Fruit fly (Drosophila melanogaster) whole organism, pupa: ENCODE measurements around the gene CG33229.

Source experiments
- CG10348 ChIP-seq: fragments of 200-800 bp; sonication (Bioruptor generic); IDR thresholded peaks from 2 replicates; pipeline ENCODE4 v1.3.6; 2022; ENCODE audit warnings: missing biosample characterization, missing genetic modification characterization
- CG12605 ChIP-seq: fragments of 200-800 bp; sonication (Bioruptor generic); IDR thresholded peaks from 2 replicates; pipeline ENCODE4 v1.3.6; 2022; ENCODE audit warnings: missing biosample characterization, missing genetic modification characterization
- CG13204 ChIP-seq: fragments of 200-800 bp; sonication (Bioruptor generic); optimal IDR thresholded peaks from 2 replicates; lab custom pipeline; 2018; ENCODE audit warnings: missing biosample characterization, mild to moderate bottlenecking, missing genetic modification characterization, moderate library complexity
- CG14655 ChIP-seq: fragments of 200-800 bp; sonication (Bioruptor generic); optimal IDR thresholded peaks from 3 replicates; lab custom pipeline; 2017; ENCODE audit warnings: mild to moderate bottlenecking, missing biosample characterization, missing genetic modification reagents, missing genetic modification characterization
- CG15710 ChIP-seq: fragments of 200-800 bp; sonication (Bioruptor generic); optimal IDR thresholded peaks from 2 replicates; lab custom pipeline; 2018; ENCODE audit warnings: missing biosample characterization, mild to moderate bottlenecking, missing genetic modification characterization, moderate library complexity
- CG17806 ChIP-seq: fragments of 200-800 bp; sonication (Bioruptor generic); optimal IDR thresholded peaks from 2 replicates; lab custom pipeline; 2018; ENCODE audit warnings: missing biosample characterization, mild to moderate bottlenecking, missing genetic modification characterization, moderate library complexity
- CG32121 ChIP-seq: fragments of 200-800 bp; sonication (Bioruptor generic); IDR thresholded peaks from 2 replicates; pipeline ENCODE4 v1.3.6; 2022; ENCODE audit warnings: missing biosample characterization, missing genetic modification characterization
- CG34367 ChIP-seq: fragments of 200-800 bp; sonication (Bioruptor generic); optimal IDR thresholded peaks from 2 replicates; lab custom pipeline; 2018; ENCODE audit warnings: missing biosample characterization, mild to moderate bottlenecking, missing genetic modification characterization
- CG4496 ChIP-seq: fragments of 200-800 bp; sonication (Bioruptor generic); IDR thresholded peaks from 3 replicates; pipeline ENCODE4 v1.3.6; 2022; ENCODE audit warnings: missing biosample characterization, missing genetic modification characterization
- CG8159 ChIP-seq: fragments of 200-800 bp; sonication (Bioruptor generic); optimal IDR thresholded peaks from 3 replicates; lab custom pipeline; 2018; ENCODE audit warnings: missing biosample characterization, mild to moderate bottlenecking, missing genetic modification characterization, moderate library complexity
- CG8301 ChIP-seq: fragments of 200-800 bp; sonication (Bioruptor generic); optimal IDR thresholded peaks from 2 replicates; lab custom pipeline; 2018; ENCODE audit warnings: missing biosample characterization, mild to moderate bottlenecking, missing genetic modification characterization
- CG9948 ChIP-seq: fragments of 200-800 bp; sonication (Bioruptor generic); optimal IDR thresholded peaks from 2 replicates; lab custom pipeline; 2018; ENCODE audit warnings: missing biosample characterization, mild to moderate bottlenecking, missing genetic modification characterization, moderate library complexity
- D1 ChIP-seq: fragments of 200-800 bp; sonication (Bioruptor generic); optimal IDR thresholded peaks from 2 replicates; lab custom pipeline; 2018; ENCODE audit warnings: missing biosample characterization, mild to moderate bottlenecking, missing genetic modification characterization, moderate library complexity
- EcR ChIP-seq: fragments of 200-800 bp; sonication (Bioruptor generic); optimal IDR thresholded peaks from 3 replicates; lab custom pipeline; 2019; ENCODE audit warnings: missing biosample characterization, missing genetic modification characterization, mild to moderate bottlenecking, moderate library complexity, missing genetic modification reagents
- Ets98B ChIP-seq: fragments of 200-800 bp; sonication (Bioruptor generic); IDR thresholded peaks from 2 replicates; pipeline ENCODE4 v1.3.6; 2022; ENCODE audit warnings: missing biosample characterization, missing genetic modification characterization
- Pif1A ChIP-seq: fragments of 200-800 bp; sonication (Bioruptor generic); optimal IDR thresholded peaks from 3 replicates; lab custom pipeline; 2016; ENCODE audit warnings: missing biosample characterization, missing genetic modification characterization
- Pif1B ChIP-seq: fragments of 200-800 bp; sonication (Bioruptor generic); optimal IDR thresholded peaks from 3 replicates; lab custom pipeline; 2016; ENCODE audit warnings: missing biosample characterization, missing genetic modification characterization
- Snoo ChIP-seq: fragments of 200-800 bp; sonication (Bioruptor generic); optimal IDR thresholded peaks from 3 replicates; lab custom pipeline; 2017; ENCODE audit warnings: missing biosample characterization, mild to moderate bottlenecking, missing genetic modification characterization, inconsistent platforms
- fd96Ca ChIP-seq: fragments of 200-800 bp; sonication (Bioruptor generic); IDR thresholded peaks from 3 replicates; pipeline ENCODE4 v1.3.6; 2022; ENCODE audit warnings: missing biosample characterization, missing genetic modification characterization
- gl ChIP-seq: fragments of 200-800 bp; sonication (Bioruptor generic); optimal IDR thresholded peaks from 2 replicates; lab custom pipeline; 2018; ENCODE audit warnings: missing biosample characterization, mild to moderate bottlenecking, missing genetic modification characterization
- rn ChIP-seq: fragments of 200-800 bp; sonication (Bioruptor generic); IDR thresholded peaks from 2 replicates; pipeline ENCODE4 v1.3.6; 2022; ENCODE audit warnings: missing biosample characterization, missing genetic modification characterization

Gene CG33229

DNA sequence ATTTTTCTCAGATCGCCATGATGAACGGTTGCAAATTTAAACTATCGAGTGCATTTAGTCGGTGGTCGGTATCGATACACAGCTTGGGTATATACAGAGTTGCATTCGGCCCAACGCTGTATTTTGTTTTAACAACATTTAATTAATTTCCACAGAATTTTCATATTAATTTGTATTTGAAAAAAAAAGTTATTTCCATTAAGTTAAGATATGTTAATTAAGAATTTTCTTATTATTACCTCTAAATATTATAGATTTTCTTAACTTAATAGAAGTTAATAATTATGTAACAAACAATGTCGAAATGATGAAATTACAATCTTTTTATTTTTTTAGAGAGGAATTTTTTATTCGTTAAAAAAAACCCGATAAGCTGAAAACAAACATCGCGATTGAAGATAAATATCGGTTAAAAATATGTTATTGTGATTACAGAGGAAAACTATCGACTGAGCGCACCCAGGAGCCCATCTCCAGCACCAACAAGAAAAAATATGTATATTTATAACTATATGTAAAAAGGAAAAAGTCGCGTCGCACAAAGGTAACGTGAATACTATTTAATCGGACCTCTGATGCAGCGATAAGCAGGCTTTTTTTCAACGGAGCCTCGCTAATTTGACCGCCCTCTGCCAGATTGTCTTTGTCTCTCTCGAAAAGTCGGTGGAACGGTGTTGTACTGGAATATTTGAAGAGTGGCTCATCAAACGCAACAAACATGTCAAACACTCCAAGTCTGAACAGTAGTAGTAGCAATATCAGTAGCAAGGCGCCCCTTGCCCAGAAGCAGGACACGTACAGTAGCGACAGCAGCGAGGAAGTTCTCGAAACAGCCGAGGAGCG is 23.7 kb upstream of the CG33229 start, which contains the start of the genes rno and mri:
rno (minus strand) TSS at position 9 of the 843 bp plus-strand sequence.
mri (plus strand) TSS at position 421 of the 843 bp plus-strand sequence.
- TF ChIP-seq D1 (tag; lab: Kevin White, UChicago) = no peak
- TF ChIP-seq rn (GFP tag; lab: Robert Waterston, UW) = peak; percentile 58
- TF ChIP-seq CG14655 (GFP tag; lab: Kevin White, UChicago) = no peak
- peak; percentile 61 for TF ChIP-seq CG15710 (tag; lab: Kevin White, UChicago)
- TF ChIP-seq CG8301 (tag; lab: Kevin White, UChicago) = no peak
- no peak for TF ChIP-seq CG10348 (GFP tag; lab: Robert Waterston, UW)
- no peak for TF ChIP-seq EcR
- TF ChIP-seq Pif1B (GFP tag; lab: Kevin White, UChicago) = no peak
- peak; percentile 22 for TF ChIP-seq Snoo (tag; lab: Kevin White, UChicago)
- TF ChIP-seq Ets98B (GFP tag; lab: Robert Waterston, UW) = peak; percentile 36; the same call in 1 of the 2 replicates
- TF ChIP-seq CG9948 = peak; percentile 53
- peak; percentile 44 for TF ChIP-seq CG17806 (tag; lab: Kevin White, UChicago)
- no peak; the same call in 1 of the 3 replicates for TF ChIP-seq fd96Ca (GFP tag; lab: Robert Waterston, UW)
- peak; percentile 41 for TF ChIP-seq CG34367 (tag; lab: Kevin White, UChicago)
- TF ChIP-seq gl (tag; lab: Kevin White, UChicago) = no peak
- TF ChIP-seq CG12605 (GFP tag; lab: Robert Waterston, UW) = no peak
- peak; percentile 66 for TF ChIP-seq CG8159
- no peak for TF ChIP-seq CG13204 (GFP tag; lab: Kevin White, UChicago)
- TF ChIP-seq CG32121 = no peak
- no peak for TF ChIP-seq Pif1A (GFP tag; lab: Kevin White, UChicago)
- TF ChIP-seq CG4496 (GFP tag; lab: Robert Waterston, UW) = peak; percentile 64; the same call in 1 of the 3 replicates
- TF ChIP-seq, all 21 proteins: peak for 9

DNA sequence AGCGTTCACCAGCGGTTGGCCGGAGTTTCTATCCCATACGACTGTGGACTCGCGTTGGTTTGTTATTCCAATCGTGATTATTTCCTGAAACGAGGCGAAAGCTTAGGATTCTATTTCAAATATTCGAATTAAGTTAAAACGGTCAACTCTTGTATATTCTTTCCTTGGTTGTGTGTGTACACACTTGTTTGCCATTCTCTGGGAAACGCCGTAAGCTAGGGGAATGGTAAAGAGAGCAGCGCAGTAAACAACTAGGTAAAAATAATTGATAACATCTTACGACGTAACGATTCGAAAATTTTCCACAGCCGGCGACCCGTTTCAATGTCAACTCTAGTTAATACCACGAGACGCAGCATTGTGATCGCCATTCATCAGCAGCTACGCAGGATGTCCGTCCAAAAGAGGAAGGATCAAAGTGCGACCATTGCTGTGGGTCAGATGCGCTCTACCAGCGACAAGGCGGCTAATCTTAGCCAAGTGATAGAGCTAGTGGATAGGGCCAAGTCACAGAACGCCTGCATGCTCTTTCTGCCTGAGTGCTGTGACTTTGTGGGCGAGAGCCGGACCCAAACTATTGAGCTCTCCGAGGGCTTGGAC is 20.0 kb upstream of the CG33229 start, which contains the start of gene NitFhit:
NitFhit (plus strand) TSS at position 195 of the 600 bp plus-strand sequence.
- TF ChIP-seq CG8159 (no peak), fd96Ca (GFP tag; lab: Robert Waterston, UW) (no peak), Pif1A (GFP tag; lab: Kevin White, UChicago) (no peak), CG10348 (GFP tag; lab: Robert Waterston, UW) (no peak), CG32121 (no peak), Pif1B (GFP tag; lab: Kevin White, UChicago) (no peak), gl (tag; lab: Kevin White, UChicago) (peak; percentile 29)

DNA sequence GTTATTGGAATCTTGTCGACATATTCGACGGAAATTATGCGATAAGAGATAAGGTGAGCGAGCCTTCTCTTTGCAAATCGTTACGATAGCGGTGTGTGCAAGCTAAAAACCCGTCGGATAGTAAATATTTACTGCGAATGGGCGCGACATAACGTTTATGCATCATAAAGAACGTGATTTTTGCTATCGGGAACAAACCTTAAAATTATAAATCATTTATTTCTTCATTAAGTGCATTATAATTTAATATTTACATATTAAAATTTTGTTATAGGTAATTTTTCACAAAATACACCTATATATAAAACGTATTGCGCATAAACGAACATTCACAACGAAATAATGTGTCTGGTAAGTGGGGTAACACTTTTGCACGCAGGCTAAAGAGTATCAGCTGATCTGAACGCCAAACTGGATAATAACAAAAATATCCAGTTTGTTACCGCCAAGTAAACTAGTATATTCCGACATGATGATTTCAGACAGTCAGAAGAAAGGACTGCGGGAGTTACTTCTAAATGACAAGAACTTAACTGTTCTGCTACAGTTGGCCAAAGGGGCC is 17.8 kb upstream of the CG33229 start, which contains the start of the genes Gk1 and CG13876:
Gk1 (minus strand) TSS at position 122 of the 562 bp plus-strand sequence.
CG13876 (plus strand) TSS at position 412 of the 562 bp plus-strand sequence.
- peak; percentile 98 for TF ChIP-seq CG8159
- no peak for TF ChIP-seq Pif1B (GFP tag; lab: Kevin White, UChicago)
- TF ChIP-seq CG14655 (GFP tag; lab: Kevin White, UChicago) = no peak
- peak; percentile 96 for TF ChIP-seq CG17806 (tag; lab: Kevin White, UChicago)
- peak; percentile 97 for TF ChIP-seq CG12605 (GFP tag; lab: Robert Waterston, UW)
- peak; percentile 59 for TF ChIP-seq EcR
- peak; percentile 90 for TF ChIP-seq fd96Ca (GFP tag; lab: Robert Waterston, UW)
- peak; percentile 88 for TF ChIP-seq rn (GFP tag; lab: Robert Waterston, UW)
- TF ChIP-seq CG15710 (tag; lab: Kevin White, UChicago) = peak; percentile 98
- peak; percentile 96 for TF ChIP-seq CG4496 (GFP tag; lab: Robert Waterston, UW)
- no peak for TF ChIP-seq D1 (tag; lab: Kevin White, UChicago)
- TF ChIP-seq CG32121 = peak; percentile 97
- TF ChIP-seq CG13204 (GFP tag; lab: Kevin White, UChicago) = no peak
- no peak for TF ChIP-seq Pif1A (GFP tag; lab: Kevin White, UChicago)
- peak; percentile 96 for TF ChIP-seq CG34367 (tag; lab: Kevin White, UChicago)
- peak; percentile 96 for TF ChIP-seq CG8301 (tag; lab: Kevin White, UChicago)
- TF ChIP-seq gl (tag; lab: Kevin White, UChicago) = peak; percentile 92
- peak; percentile 94 for TF ChIP-seq CG9948
- peak; percentile 64; the same call in 1 of the 2 replicates for TF ChIP-seq CG10348 (GFP tag; lab: Robert Waterston, UW)
- TF ChIP-seq Snoo (tag; lab: Kevin White, UChicago) = peak; percentile 94
- TF ChIP-seq Ets98B (GFP tag; lab: Robert Waterston, UW) = peak; percentile 97

DNA sequence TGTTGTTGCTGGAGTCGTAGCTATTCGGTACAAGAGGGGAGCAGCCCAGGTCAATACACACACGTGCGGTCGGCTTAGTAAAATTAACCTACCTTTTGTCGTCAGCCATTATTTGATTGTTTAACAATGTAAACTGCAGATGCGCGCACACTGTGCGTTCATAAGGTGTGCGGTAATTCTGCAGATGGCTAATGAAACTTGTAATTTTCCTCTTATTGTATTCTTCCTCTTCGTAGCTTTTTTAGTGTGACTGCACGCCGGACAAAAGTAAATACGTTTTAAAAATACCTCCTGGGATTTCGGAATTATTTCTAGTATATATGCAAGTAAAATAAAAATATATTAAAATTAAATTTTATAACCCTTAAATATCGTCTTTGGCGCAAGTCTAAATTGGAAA is 12.5 kb upstream of the CG33229 start, which contains the start of gene Prp4k:
Prp4k (minus strand) TSS at position 258 of the 400 bp plus-strand sequence.
- peak; percentile 48 for TF ChIP-seq EcR
- TF ChIP-seq CG4496 (GFP tag; lab: Robert Waterston, UW) = 0 out of 3 replicates have a peak, but pooled peaks have one; percentile 36
- TF ChIP-seq CG34367 (tag; lab: Kevin White, UChicago) = no peak
- TF ChIP-seq CG15710 (tag; lab: Kevin White, UChicago) = no peak
- TF ChIP-seq CG10348 (GFP tag; lab: Robert Waterston, UW) = no peak
- no peak for TF ChIP-seq D1 (tag; lab: Kevin White, UChicago)
- TF ChIP-seq rn (GFP tag; lab: Robert Waterston, UW) = no peak
- no peak for TF ChIP-seq fd96Ca (GFP tag; lab: Robert Waterston, UW)
- no peak for TF ChIP-seq Snoo (tag; lab: Kevin White, UChicago)
- TF ChIP-seq Ets98B (GFP tag; lab: Robert Waterston, UW) = no peak
- TF ChIP-seq CG32121 = no peak
- TF ChIP-seq CG13204 (GFP tag; lab: Kevin White, UChicago) = no peak
- no peak for TF ChIP-seq CG17806 (tag; lab: Kevin White, UChicago)
